Worm (Caenorhabditis elegans): ENCODE results near the gene F32F2.4.

DNA sequence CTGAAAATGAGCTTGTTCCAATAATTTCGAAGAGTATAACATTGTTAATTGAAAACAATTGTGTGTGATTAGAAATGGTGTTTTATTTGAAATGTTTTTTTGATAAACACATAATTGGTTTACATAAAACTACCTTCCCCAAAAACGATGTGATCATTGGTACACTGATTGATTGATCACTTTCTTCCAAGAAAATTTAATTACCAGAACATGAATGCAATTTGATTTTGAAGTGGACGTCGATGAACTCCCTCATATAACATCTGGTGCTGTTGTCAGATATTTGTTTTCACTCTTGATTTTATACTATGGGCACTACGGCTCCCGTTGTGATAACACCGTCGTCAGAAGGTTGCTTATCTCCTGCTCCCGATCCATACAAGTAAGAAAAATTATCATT is 44.6 kb downstream of the F32F2.4 start, which contains the start of gene srh-15:
- TF ChIP-seq egl-27 (tag; optimal IDR thresholded peaks at IDR 0.05) (no peak), ceh-28 (tag; optimal IDR thresholded peaks at IDR 0.05) (no peak), lin-39 (tag; optimal IDR thresholded peaks at IDR 0.05) (no peak), nhr-23 (tag; optimal IDR thresholded peaks at IDR 0.05) (no peak), elt-3 (tag; optimal IDR thresholded peaks at IDR 0.05) (no peak), unc-39 (tag; optimal IDR thresholded peaks at IDR 0.05) (no peak), nhr-237 (tag; optimal IDR thresholded peaks at IDR 0.05) (no peak), pqm-1 (tag; optimal IDR thresholded peaks at IDR 0.05) (no peak), mdl-1 (tag; optimal IDR thresholded peaks at IDR 0.05) (no peak), jun-1 (tag; optimal IDR thresholded peaks at IDR 0.05) (no peak), nhr-77 (tag; optimal IDR thresholded peaks at IDR 0.05) (no peak), nhr-25 (tag; optimal IDR thresholded peaks at IDR 0.05) (no peak)

Data from whole organism, L3 larva.